Worm (Caenorhabditis elegans): Measurements from ENCODE around the gene F14H8.2.

DNA sequence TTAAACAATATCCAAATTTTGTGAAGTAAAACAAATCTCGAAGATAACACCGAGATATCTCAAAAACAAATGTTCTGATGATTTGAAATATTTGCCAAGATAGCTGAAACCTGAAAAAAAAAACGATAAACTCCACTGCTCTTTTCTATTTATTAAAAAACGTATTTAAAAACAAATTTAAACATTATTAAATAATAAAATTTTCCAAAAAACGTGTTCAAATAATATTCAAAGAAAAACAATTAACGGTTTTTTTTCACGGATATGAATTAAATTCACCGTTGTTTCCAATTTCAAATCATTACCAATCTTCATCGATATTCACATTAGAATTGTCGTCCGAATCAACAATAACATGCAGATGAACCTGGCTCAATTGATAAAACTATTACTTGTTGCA lies 23.9 kb downstream of the F14H8.2 start, which contains the start of gene irld-14:
- no peak for TF ChIP-seq snpc-4 (tag; optimal IDR thresholded peaks at IDR 0.05)
- TF ChIP-seq elt-3 (tag; optimal IDR thresholded peaks at IDR 0.05), result no peak
- TF ChIP-seq mab-5 (tag; optimal IDR thresholded peaks at IDR 0.05), result no peak
